Worm (Caenorhabditis elegans): ENCODE results near the gene ZC196.9.

DNA sequence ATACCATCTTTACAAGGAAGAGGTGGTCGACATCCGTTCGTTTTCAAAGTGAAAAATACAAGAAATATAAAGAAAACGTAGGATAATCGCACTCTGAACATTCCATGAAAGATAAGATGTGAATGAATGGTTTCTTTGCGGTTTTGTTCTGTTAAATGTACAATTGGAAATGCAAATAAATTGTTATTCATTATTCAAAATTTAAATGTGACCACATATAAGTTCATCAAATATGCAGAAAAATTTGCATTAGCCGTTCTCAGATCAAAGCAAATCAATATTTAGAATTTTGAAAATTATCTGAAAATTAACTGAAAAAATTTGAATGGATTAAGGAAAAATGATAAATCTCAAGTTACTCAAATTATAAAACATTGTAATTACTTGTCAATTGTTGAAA, 15.1 kb downstream of the ZC196.9 start, which contains the start of gene ZC178.2:
- no peak for TF ChIP-seq lin-13 (GFP tag; optimal IDR thresholded peaks at IDR 0.05)
- TF ChIP-seq unc-62 (GFP tag; optimal IDR thresholded peaks at IDR 0.05), result no peak
- no peak for TF ChIP-seq nhr-11 (tag; optimal IDR thresholded peaks at IDR 0.05)
- TF ChIP-seq lin-15B (tag; optimal IDR thresholded peaks at IDR 0.05), result no peak
- no peak for TF ChIP-seq C04F5.9 (tag; optimal IDR thresholded peaks at IDR 0.05)
- TF ChIP-seq sox-4 (tag; optimal IDR thresholded peaks at IDR 0.05), result no peak

Measured in whole organism, L1 larva.